Fruit fly (Drosophila melanogaster) whole organism, adult: ENCODE measurements around the gene Nmdar2.

Experiments used
- CG11617 ChIP-seq: fragments of 200-800 bp; sonication (Bioruptor generic); optimal IDR thresholded peaks from 2 replicates; lab custom pipeline; 2017; ENCODE audit warnings: mild to moderate bottlenecking, missing biosample characterization, missing genetic modification reagents, missing genetic modification characterization
- CG33017 ChIP-seq: fragments of 200-800 bp; sonication (Bioruptor generic); optimal IDR thresholded peaks from 2 replicates; lab custom pipeline; 2018; ENCODE audit warnings: missing biosample characterization, mild to moderate bottlenecking, missing genetic modification characterization, moderate library complexity
- CG7101 ChIP-seq: fragments of 200-800 bp; sonication (Bioruptor generic); optimal IDR thresholded peaks from 2 replicates; lab custom pipeline; 2018; ENCODE audit warnings: missing biosample characterization, mild to moderate bottlenecking, missing genetic modification characterization, moderate library complexity
- Crg-1 ChIP-seq: fragments of 200-800 bp; sonication (Bioruptor generic); optimal IDR thresholded peaks from 2 replicates; lab custom pipeline; 2016; ENCODE audit warnings: missing biosample characterization, missing genetic modification characterization
- Hr96 ChIP-seq: fragments of 200-800 bp; sonication (Bioruptor generic); optimal IDR thresholded peaks from 2 replicates; lab custom pipeline; 2016; ENCODE audit warnings: missing biosample characterization, missing genetic modification characterization
- kay ChIP-seq: fragments of 200-800 bp; sonication (Bioruptor generic); peaks from one replicate; lab custom pipeline; 2016; ENCODE audit warnings: missing biosample characterization, missing genetic modification characterization, borderline replicate concordance
- ovo ChIP-seq: fragments of 200-800 bp; sonication (Bioruptor generic); optimal IDR thresholded peaks from 2 replicates; lab custom pipeline; 2016; ENCODE audit warnings: missing biosample characterization, missing genetic modification characterization
- tj ChIP-seq: fragments of 200-800 bp; sonication (Bioruptor generic); optimal IDR thresholded peaks from 3 replicates; lab custom pipeline; 2017; ENCODE audit warnings: missing biosample characterization, mild to moderate bottlenecking, missing genetic modification characterization, moderate library complexity
- toe ChIP-seq: fragments of 200-800 bp; sonication (Bioruptor generic); optimal IDR thresholded peaks from 2 replicates; lab custom pipeline; 2016; ENCODE audit warnings: missing biosample characterization, missing genetic modification characterization

dm6 chrX:1465707-1466504 is 41.7 kb downstream of the Nmdar2 start, which contains the start of the genes O-fut2 and CG14777:
- no peak for TF ChIP-seq CG11617 (GFP tag; lab: Kevin White, UChicago)
- TF ChIP-seq CG7101 (tag; lab: Kevin White, UChicago) = no peak
- TF ChIP-seq Crg-1 (GFP tag; lab: Kevin White, UChicago) = no peak
- TF ChIP-seq CG33017 (tag; lab: Kevin White, UChicago) = no peak
- TF ChIP-seq kay (GFP tag; lab: Kevin White, UChicago) = no peak
- TF ChIP-seq ovo (GFP tag; lab: Kevin White, UChicago) = no peak
- no peak for TF ChIP-seq Hr96 (GFP tag; lab: Kevin White, UChicago)
- TF ChIP-seq toe = no peak
- TF ChIP-seq tj (GFP tag; lab: Kevin White, UChicago) = no peak
